Worm (Caenorhabditis elegans) whole organism, L4/young adult: ENCODE results near the gene F18C5.9.

Experiments
- W03F9.2 ChIP-seq: fragments of 150-350 bp; optimal IDR thresholded peaks from 2 replicates; lab custom pipeline; 2014; ENCODE audit warnings: missing biosample characterization, missing genetic modification characterization
- dao-5 ChIP-seq: sonication (generic microtip); optimal IDR thresholded peaks from 2 replicates; lab custom pipeline; 2016; ENCODE audit warnings: missing genotype, missing genetic modification characterization, moderate library complexity, missing compliant biosample characterization
- him-1 ChIP-seq: sonication (generic microtip); optimal IDR thresholded peaks from 2 replicates; lab custom pipeline; 2016; ENCODE audit warnings: missing genotype, missing genetic modification reagents, missing genetic modification characterization, missing compliant biosample characterization

The F18C5.9 gene

DNA sequence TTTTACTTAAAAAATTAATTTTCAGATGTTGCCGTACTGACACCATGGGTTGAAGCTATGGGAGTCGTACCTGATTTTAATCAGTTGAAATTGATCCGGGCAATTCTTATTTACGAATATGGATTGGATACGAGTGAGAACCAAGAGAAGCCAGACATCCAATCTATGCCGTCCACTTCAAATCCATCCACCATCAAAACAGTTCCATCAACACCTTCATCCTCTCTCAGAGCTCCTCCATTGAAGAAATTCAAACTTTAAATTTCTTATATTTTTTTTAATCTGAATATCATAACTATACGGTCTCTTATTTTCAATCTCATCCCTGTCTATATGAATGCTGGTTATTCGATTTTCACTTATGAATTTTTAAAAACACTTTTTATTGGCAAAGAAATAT is 8.0 kb upstream of the F18C5.9 start:
- TF ChIP-seq him-1 (no peak), W03F9.2 (no peak), dao-5 (tag; lab: Kevin White, UChicago) (no peak)

DNA sequence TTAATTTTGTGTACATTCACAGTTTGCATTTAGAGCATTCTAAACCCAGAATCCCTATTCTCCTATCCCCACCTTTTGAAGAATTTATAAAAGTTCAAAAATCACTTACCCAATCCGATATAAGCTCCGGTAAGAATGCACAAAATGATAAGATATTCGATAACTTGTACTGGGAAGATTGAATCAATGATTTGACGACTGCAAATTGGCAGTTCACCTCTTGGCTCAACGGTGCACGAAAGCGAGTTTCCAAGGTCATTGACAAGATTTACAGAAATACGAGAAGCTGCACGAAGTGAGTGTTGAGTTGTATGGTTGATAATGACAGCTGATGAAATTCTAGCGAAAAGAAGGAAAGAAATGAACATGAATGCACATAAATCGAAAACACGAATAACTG is 6.6 kb upstream of the F18C5.9 start:
- TF ChIP-seq W03F9.2 (no peak), him-1 (no peak), dao-5 (tag; lab: Kevin White, UChicago) (no peak)

DNA sequence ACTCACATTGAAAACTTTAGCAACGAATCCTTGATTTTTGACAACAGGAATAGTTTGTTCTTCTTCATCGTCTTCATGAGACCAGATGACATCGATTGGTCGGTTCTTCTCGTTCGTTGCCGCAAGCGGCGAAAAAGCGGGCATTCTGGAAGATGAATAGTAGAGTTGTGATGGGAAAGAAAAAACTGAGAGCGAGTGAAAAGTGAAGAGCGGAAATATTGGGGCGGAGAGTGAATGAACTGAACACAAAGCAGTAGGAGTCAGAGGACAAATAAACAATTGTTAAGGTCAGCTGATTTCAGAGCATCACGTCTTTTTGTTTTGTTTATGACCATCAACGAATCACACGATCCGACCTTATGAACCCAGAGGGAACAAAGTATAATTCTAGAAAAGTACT is 5.6 kb upstream of the F18C5.9 start, which contains the start of gene F18C5.10:
Gene F18C5.10 (minus strand): TSS at position 145 of the 400 bp plus-strand sequence.
- no peak for TF ChIP-seq W03F9.2
- TF ChIP-seq dao-5 (tag; lab: Kevin White, UChicago) = no peak
- no peak for TF ChIP-seq him-1

DNA sequence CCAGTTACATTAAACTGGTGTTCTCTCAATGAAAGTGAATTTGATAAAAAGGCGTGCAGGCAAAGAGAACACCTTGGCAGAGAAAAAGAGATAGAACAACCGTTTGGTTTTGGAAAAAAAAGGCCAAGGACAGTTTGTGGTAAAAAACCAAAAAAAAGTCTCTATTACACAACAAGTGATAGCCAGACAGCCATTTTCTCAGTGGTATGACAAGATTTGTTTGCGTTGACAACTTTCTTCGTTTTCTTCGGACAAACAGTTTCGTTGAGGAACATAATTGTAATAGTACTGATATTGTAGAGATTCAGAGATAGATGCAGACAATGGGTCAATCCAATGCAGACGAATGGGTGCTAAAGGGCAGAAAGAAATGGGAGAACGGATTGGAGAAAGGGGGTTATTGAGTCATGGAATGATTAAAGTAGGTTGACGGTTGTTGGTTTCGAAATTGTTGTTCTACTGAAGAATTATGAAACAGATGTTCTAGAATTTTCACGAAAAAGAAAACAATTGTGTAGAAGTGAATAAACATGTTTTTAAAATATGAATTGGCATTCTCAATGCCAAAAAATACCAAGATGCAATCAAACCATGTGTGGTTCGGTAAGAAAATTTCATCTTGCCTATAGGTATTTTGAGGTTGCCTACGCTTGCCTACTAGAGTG is 4.6 kb upstream of the F18C5.9 start:
- TF ChIP-seq dao-5 (tag; lab: Kevin White, UChicago) (no peak), W03F9.2 (no peak), him-1 (no peak)

DNA sequence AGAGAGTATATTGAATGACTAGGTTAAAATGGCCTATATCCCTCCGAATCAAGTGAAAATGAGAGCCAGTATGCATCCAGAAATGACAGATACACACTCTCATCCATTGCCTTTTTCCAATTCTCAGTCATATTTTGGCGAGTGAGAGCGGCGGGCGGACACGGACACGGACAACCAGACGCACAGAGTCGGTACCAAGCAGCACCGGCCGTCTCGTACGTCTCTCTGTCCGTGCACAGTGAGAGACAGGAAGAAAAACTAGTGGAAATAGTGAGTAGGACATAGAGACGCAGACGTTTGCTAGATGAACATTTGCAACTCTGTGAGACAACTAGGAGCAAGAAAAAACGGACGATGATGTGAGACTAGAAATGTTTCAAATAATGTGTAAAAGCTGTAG is 3.7 kb upstream of the F18C5.9 start:
- TF ChIP-seq dao-5 (tag; lab: Kevin White, UChicago) (no peak), W03F9.2 (no peak), him-1 (no peak)

DNA sequence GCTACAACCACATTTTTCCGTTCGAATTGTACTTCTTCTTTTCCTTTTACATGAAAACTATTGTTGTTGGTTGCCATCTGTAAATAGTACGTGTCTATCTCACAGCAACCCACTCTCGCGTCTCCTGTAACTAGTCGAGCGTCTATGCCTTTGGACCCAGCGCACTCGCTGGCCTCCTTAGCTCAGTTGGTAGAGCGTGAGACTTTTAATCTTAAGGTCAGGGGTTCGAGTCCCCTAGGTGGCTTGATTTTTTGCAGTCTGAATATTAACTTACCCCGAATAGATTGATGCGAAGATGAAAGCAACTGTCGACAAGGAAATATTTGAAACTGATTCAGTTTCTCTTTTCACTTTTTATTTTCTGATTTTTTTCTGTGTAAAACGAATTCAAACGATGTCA is 1.9 kb upstream of the F18C5.9 start, which contains the start of gene mpz-3:
Gene mpz-3 (minus strand): TSS at position 320 of the 400 bp plus-strand sequence.
- TF ChIP-seq W03F9.2 = no peak
- no peak for TF ChIP-seq him-1
- TF ChIP-seq dao-5 (tag; lab: Kevin White, UChicago) = no peak

DNA sequence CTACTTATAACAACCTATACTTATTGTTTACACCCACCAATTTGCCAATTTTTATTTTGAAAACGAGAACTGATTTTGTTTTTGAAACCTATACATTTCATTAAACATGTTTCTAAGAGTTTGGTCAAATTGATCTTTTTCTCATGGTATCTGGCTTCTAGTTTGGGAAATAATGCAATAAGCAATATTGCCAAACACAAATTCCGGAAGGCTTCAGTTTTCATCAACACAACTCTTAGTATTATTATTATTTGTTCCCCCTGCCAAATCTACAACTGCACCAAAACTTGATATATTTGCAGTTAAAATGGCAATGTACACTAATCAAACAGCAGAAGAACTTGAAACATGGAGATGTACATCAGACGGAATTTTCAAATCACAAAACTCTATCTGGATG is 1.8 kb downstream of the F18C5.9 start, which contains the start of gene sra-27:
Gene sra-27 (plus strand): TSS at position 301 of the 400 bp plus-strand sequence.
- TF ChIP-seq W03F9.2 (no peak), him-1 (no peak), dao-5 (tag; lab: Kevin White, UChicago) (no peak)

DNA sequence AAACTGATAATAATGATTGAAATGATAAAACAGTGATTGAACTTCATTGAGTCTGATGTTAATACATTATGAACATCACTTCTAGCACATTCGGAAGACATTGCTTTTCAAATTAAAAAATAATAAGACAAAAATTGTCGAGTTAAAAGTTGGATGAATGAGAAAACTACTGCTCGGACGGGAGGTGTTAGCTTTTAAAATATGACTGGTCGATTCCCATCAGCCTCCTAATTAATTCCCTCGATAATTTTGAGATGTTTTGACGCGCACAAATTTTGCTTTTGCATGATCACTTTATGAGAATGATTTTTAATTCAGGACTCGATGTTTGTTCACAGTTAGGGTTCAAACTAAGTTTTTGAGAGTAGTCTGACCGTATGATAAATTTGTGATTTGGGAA is 6.7 kb downstream of the F18C5.9 start, which contains the start of gene sra-28:
Gene sra-28 (minus strand): TSS at position 101 of the 400 bp plus-strand sequence.
- TF ChIP-seq him-1 = no peak
- no peak for TF ChIP-seq W03F9.2
- TF ChIP-seq dao-5 (tag; lab: Kevin White, UChicago) = no peak

DNA sequence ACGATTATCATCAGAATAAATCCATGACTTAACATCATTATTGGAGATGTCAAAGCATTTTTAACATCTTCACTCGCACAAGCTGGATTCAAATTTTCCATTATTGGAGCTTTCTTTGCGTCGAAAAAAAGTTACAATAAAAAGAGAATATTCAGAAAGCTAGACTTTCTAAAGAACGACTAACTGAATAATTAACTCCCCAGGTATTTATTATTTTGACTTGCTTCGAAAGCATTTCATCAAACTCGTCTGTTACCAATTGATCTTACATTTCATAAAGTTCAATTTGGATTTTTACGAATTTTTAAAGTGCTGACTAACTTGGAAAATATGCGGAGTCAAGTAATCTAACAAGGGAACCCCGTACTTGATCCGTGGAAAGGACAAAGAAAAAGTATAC is 8.7 kb downstream of the F18C5.9 start, which contains the start of gene sra-29:
Gene sra-29 (minus strand): TSS at position 101 of the 400 bp plus-strand sequence.
- TF ChIP-seq W03F9.2 (no peak), dao-5 (tag; lab: Kevin White, UChicago) (no peak), him-1 (no peak)

DNA sequence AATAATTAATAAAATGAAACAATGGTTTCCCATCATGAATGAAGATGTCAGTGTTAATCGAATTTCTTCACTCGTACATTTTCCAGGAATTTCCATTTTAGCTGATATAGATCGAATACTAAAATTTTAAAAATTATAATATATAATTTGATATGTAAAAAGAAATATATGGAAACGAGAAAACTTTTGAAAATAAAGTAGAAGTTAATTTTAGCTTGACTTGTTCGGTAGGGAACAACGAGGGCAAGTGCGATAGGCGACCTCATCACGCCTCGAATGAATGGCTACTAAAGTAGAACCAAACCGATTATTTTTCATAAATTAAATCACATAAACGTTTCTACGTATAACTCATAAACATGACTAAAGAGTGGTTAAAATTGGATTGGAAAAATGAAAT is 11.4 kb downstream of the F18C5.9 start, which contains the start of gene sra-31:
Gene sra-31 (minus strand): TSS at position 101 of the 400 bp plus-strand sequence.
- no peak for TF ChIP-seq dao-5 (tag; lab: Kevin White, UChicago)

DNA sequence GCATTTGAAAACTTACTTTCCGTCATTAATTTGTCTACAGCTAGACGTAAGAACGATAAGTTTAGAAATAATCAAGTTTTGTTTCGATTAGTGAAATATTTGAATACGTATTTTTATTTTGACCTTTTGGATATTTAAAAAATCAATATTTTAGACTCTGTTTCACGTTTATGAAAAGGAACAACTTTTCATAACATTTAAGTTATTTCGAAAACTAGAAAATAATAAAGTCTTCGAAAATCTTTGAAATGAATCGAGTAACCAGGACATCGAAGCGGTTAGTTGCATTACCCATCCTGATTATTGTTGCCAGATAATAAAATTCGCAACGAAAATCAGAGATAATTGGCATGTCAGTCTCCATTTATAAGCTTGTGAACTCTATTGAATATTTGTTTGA is 14.3 kb downstream of the F18C5.9 start, which contains the start of gene C56C10.6:
Gene C56C10.6 (minus strand): TSS at position 101 of the 400 bp plus-strand sequence.
- TF ChIP-seq W03F9.2 (no peak), him-1 (no peak), dao-5 (tag; lab: Kevin White, UChicago) (no peak)

DNA sequence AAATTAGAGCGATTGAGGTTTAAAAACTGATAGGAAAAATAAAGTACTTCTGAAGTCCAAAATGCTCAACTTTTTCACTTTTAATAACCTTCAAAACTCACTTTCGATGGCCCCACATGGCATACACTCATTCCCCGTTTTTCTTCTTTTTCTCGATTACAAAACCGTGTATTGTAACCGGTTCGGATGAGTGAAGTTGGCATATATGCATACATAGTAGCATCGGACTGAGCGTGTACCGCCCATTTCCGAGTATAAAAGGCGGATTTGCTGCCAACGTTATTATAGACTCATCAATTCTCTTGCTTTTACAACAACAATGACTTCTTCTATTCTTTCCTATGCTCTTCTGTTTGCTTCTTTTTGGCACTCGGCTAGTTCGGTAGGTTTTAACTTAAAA is 15.8 kb downstream of the F18C5.9 start, which contains the start of gene C56C10.4:
Gene C56C10.4 (plus strand): TSS at position 301 of the 400 bp plus-strand sequence.
- TF ChIP-seq him-1 = no peak
- no peak for TF ChIP-seq dao-5 (tag; lab: Kevin White, UChicago)
- TF ChIP-seq W03F9.2 = no peak

DNA sequence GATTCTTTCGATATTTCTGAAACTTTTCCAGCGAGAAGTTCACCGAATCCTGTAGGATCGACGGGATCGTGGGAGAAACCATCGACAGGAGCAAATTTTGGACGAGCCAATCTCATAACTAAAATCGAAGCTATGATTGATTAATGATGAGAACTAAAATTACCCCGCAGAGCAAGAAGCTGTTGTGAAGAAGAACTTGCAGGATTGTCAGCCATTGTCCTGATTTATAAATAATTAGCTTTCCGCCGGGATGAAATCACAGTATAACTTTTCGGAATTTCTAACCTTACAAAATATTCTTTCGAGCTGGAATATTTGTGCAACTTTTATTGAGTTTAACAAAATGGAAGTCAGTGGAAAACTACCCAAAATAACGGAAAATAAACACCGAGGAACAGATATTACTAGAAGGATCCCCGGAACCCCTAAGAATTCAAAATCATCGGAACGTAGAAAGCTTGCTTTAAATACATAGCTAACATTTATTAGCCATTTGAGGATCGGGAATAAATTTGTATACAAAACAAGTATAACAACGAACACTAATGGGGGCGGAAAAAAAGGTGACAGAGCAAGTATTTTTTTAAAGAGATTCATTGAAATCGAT is 20.4 kb downstream of the F18C5.9 start, which contains the start of gene C56C10.7:
Gene C56C10.7 (minus strand): TSS at position 312 of the 607 bp plus-strand sequence.
- no peak for TF ChIP-seq W03F9.2
- TF ChIP-seq him-1 = no peak
- no peak for TF ChIP-seq dao-5 (tag; lab: Kevin White, UChicago)

DNA sequence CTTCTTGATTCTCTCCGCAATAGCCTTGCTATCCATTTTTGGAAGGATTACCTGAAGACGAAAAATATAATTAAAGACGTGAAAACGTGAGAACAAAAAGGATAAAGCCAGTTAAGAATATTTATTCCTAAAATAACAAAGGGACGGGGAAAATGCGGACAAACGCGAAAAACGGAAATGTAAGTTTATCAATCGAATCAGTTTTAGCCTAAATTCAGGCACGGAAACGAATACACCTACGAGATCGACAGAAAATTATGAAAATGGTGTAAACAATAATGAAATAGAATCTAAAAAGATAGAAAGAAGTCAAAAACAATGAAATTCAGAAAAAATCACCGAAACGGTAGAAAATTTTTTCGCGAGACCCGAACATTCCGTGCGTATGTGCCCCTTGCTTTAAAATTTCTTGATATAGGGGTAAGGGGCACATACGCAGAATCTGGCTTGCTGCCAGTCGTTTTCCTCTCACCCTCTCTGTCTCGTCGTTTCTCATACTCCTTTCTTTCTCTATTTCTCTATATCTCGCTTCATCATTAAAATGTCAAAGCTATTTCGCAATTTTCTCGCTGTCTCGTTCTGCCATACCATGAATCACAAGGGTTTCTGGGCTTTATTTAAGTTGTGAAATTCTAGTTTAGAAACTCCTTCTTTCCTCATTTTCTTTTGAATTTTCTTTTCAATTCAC is 21.8 kb downstream of the F18C5.9 start, which contains the start of gene icd-1:
Gene icd-1 (minus strand): TSS at position 51 of the 688 bp plus-strand sequence.
- TF ChIP-seq him-1 (peak; percentile 78), dao-5 (tag; lab: Kevin White, UChicago) (no peak), W03F9.2 (peak; percentile 95)
